Fruit fly (Drosophila melanogaster) whole organism, prepupa: ENCODE data around the gene Larp4B.
A peak's percentile ranks its signal among the peaks of the same experiment; 100 is the strongest.

ENCODE experiments used
- CG15336 ChIP-seq: fragments of 200-800 bp; sonication (Bioruptor generic); IDR thresholded peaks from 2 replicates; pipeline ENCODE4 v1.3.6; 2022; ENCODE audit warnings: missing biosample characterization, missing genetic modification characterization
- CG6808 ChIP-seq: fragments of 200-800 bp; sonication (Bioruptor generic); optimal IDR thresholded peaks from 3 replicates; lab custom pipeline; 2017; ENCODE audit warnings: missing biosample characterization, missing genetic modification characterization, mild to moderate bottlenecking, moderate library complexity, missing genetic modification reagents
- CG8319 ChIP-seq: fragments of 200-800 bp; sonication (Bioruptor generic); optimal IDR thresholded peaks from 3 replicates; lab custom pipeline; 2016; ENCODE audit warnings: missing biosample characterization, missing genetic modification characterization
- Hr39 ChIP-seq: fragments of 200-800 bp; sonication (Bioruptor generic); optimal IDR thresholded peaks from 2 replicates; lab custom pipeline; 2016; ENCODE audit warnings: missing biosample characterization, missing genetic modification characterization
- Lpt ChIP-seq: fragments of 200-800 bp; sonication (Bioruptor generic); optimal IDR thresholded peaks from 3 replicates; lab custom pipeline; 2016; ENCODE audit warnings: missing biosample characterization, missing genetic modification characterization
- OdsH ChIP-seq: fragments of 200-800 bp; sonication (Bioruptor generic); optimal IDR thresholded peaks from 3 replicates; lab custom pipeline; 2016; ENCODE audit warnings: missing biosample characterization, missing genetic modification characterization
- Smox ChIP-seq: fragments of 200-800 bp; sonication (Bioruptor generic); optimal IDR thresholded peaks from 3 replicates; lab custom pipeline; 2016; ENCODE audit warnings: missing biosample characterization, missing genetic modification characterization
- Sox102F ChIP-seq: fragments of 200-800 bp; sonication (Bioruptor generic); optimal IDR thresholded peaks from 2 replicates; lab custom pipeline; 2016; ENCODE audit warnings: missing biosample characterization, mild to moderate bottlenecking, missing genetic modification characterization
- Sox14 ChIP-seq: fragments of 200-800 bp; sonication (Bioruptor generic); optimal IDR thresholded peaks from 3 replicates; lab custom pipeline; 2016; ENCODE audit warnings: missing biosample characterization, missing genetic modification characterization
- achi ChIP-seq: fragments of 200-800 bp; sonication (Bioruptor generic); optimal IDR thresholded peaks from 3 replicates; lab custom pipeline; 2016; ENCODE audit warnings: missing biosample characterization, missing genetic modification characterization
- fkh ChIP-seq: fragments of 200-800 bp; sonication (Bioruptor generic); optimal IDR thresholded peaks from 3 replicates; lab custom pipeline; 2017; ENCODE audit warnings: missing biosample characterization, mild to moderate bottlenecking, missing genetic modification characterization, moderate library complexity
- net ChIP-seq: fragments of 200-800 bp; sonication (Bioruptor generic); optimal IDR thresholded peaks from 3 replicates; lab custom pipeline; 2016; ENCODE audit warnings: missing biosample characterization, missing genetic modification characterization
- spab ChIP-seq: fragments of 200-800 bp; sonication (Bioruptor generic); optimal IDR thresholded peaks from 2 replicates; lab custom pipeline; 2017; ENCODE audit warnings: missing biosample characterization, mild to moderate bottlenecking, missing genetic modification characterization, missing genetic modification reagents
- topi ChIP-seq: fragments of 200-800 bp; sonication (Bioruptor generic); optimal IDR thresholded peaks from 3 replicates; lab custom pipeline; 2016; ENCODE audit warnings: missing biosample characterization, missing genetic modification characterization

dm6 chr3L:3222643-3223389 lies 1.8 kb upstream of the Larp4B start, which contains the start of the genes RpL28 and eIF1:
- TF ChIP-seq CG6808 (GFP tag; lab: Kevin White, UChicago) (no peak), Hr39 (GFP tag; lab: Kevin White, UChicago) (peak; percentile 25), OdsH (GFP tag; lab: Kevin White, UChicago) (no peak), achi (GFP tag; lab: Kevin White, UChicago) (peak; percentile 95), net (peak; percentile 47), Smox (GFP tag; lab: Kevin White, UChicago) (no peak), CG15336 (GFP tag; lab: Robert Waterston, UW) (no peak), spab (GFP tag; lab: Kevin White, UChicago) (no peak), Lpt (GFP tag; lab: Kevin White, UChicago) (no peak), Sox14 (peak; percentile 75), CG8319 (GFP tag; lab: Kevin White, UChicago) (peak; percentile 84), Sox102F (peak; percentile 29), topi (GFP tag; lab: Kevin White, UChicago) (peak; percentile 86), fkh (GFP tag; lab: Kevin White, UChicago) (peak; percentile 34)
